Fruit fly (Drosophila melanogaster): ENCODE data around the gene CG31287.

DNA sequence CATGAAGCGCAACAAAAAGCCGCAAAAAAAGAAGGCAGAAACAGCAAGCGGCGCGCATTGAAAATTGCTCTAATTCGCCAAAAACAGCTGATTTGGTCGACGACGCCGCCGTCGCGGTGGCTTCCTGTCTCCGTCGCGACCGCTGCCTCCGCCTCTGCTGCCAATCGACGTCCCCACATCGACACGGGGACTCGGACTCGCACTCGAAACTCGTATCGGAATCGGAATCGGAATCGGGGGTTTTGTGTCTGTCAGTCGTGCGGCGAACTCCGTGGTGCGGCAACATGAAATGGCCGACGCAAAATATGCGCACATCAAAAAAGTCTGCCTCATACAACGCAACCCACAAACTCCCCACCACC, 48.7 kb downstream of the CG31287 start:
- TF ChIP-seq CTCF (optimal IDR thresholded peaks at IDR 0.05) (no peak), CG8478 (optimal IDR thresholded peaks at IDR 0.05) (no peak)
